Worm (Caenorhabditis elegans): ENCODE measurements around the gene T04F8.3.
A peak's percentile ranks its signal among the peaks of the same experiment; 100 is the strongest.

The T04F8.3 gene

ce11 chrX:11661625-11662024 is 3.2 kb downstream of the T04F8.3 start, which contains the start of gene sfxn-1.5:
Gene sfxn-1.5 (minus strand): TSS chrX:11661660.
- TF ChIP-seq F37B4.10 (GFP tag; IDR thresholded peaks at IDR 0.05) (no peak), F49E8.2 (tag; optimal IDR thresholded peaks at IDR 0.05; ENCODE audit: insufficient read depth) (no peak), die-1 (tag; optimal IDR thresholded peaks at IDR 0.05) (no peak), K12H6.12 (tag; optimal IDR thresholded peaks at IDR 0.05) (no peak), efl-1 (GFP tag; optimal IDR thresholded peaks at IDR 0.05) (no peak), atf-7 (tag; optimal IDR thresholded peaks at IDR 0.05) (peak; percentile 31), dox-1 (GFP tag; IDR thresholded peaks at IDR 0.05) (peak; percentile 35; the same call in 1 of the 2 replicates), let-607 (tag; optimal IDR thresholded peaks at IDR 0.05) (peak in 1 of 2 experiments; percentile 50), dpff-1 (tag; optimal IDR thresholded peaks at IDR 0.05) (no peak), pbrm-1 (GFP tag; IDR thresholded peaks at IDR 0.05) (no peak), egl-44 (GFP tag; IDR thresholded peaks at IDR 0.05) (no peak), tbp1 (GFP tag; optimal IDR thresholded peaks at IDR 0.05) (peak; percentile 7), nhr-80 (tag; optimal IDR thresholded peaks at IDR 0.05) (peak; percentile 94)

ce11 chrX:11662069-11662468 is 3.6 kb downstream of the T04F8.3 start:
- TF ChIP-seq ekl-4 (GFP tag; IDR thresholded peaks at IDR 0.05) (no peak), cebp-1 (GFP tag; IDR thresholded peaks at IDR 0.05) (no peak), cebp-1 (tag; optimal IDR thresholded peaks at IDR 0.05) (peak; percentile 31)

ce11 chrX:11662557-11662956 is 4.1 kb downstream of the T04F8.3 start:
- TF ChIP-seq madf-3 (GFP tag; IDR thresholded peaks at IDR 0.05) (0 out of 2 replicates have a peak, but pooled peaks have one; percentile 17), lin-35 (GFP tag; optimal IDR thresholded peaks at IDR 0.05) (no peak), ceh-91 (GFP tag; IDR thresholded peaks at IDR 0.05) (no peak), efl-1 (GFP tag; optimal IDR thresholded peaks at IDR 0.05) (peak; percentile 10), ztf-18 (tag; optimal IDR thresholded peaks at IDR 0.05) (peak; percentile 82), dox-1 (GFP tag; IDR thresholded peaks at IDR 0.05) (0 out of 2 replicates have a peak, but pooled peaks have one; percentile 46)

- TF ChIP-seq F23B12.7 (tag; optimal IDR thresholded peaks at IDR 0.05; ENCODE audit: insufficient read depth) (no peak), athp-1 (tag; optimal IDR thresholded peaks at IDR 0.05) (no peak)
These were observed 5.8 kb downstream of the T04F8.3 start for ce11 chrX:11664184-11664583.

- no peak for TF ChIP-seq ceh-79 (tag; optimal IDR thresholded peaks at IDR 0.05)
- TF ChIP-seq ztf-18 (tag; optimal IDR thresholded peaks at IDR 0.05), result no peak
- TF ChIP-seq B0261.1 (tag; optimal IDR thresholded peaks at IDR 0.05), result no peak
- no peak for TF ChIP-seq lin-35 (GFP tag; optimal IDR thresholded peaks at IDR 0.05)
- no peak for TF ChIP-seq bed-2 (GFP tag; IDR thresholded peaks at IDR 0.05)
These were observed 7.1 kb downstream of the T04F8.3 start for ce11 chrX:11665522-11666017.

ce11 chrX:11666545-11667177 is 8.2 kb downstream of the T04F8.3 start, which contains the start of gene noca-2:
Gene noca-2 (plus strand): TSS chrX:11667127.
- TF ChIP-seq hmg-1.2 (GFP tag; IDR thresholded peaks at IDR 0.05), result peak; percentile 73; the same call in 1 of the 2 replicates
- TF ChIP-seq nfyb-1 (GFP tag; IDR thresholded peaks at IDR 0.05), result 0 out of 2 replicates have a peak, but pooled peaks have one; percentile 49
- TF ChIP-seq T26A5.8 (tag; optimal IDR thresholded peaks at IDR 0.05), result no peak
